Worm (Caenorhabditis elegans) whole organism, L4/young adult: ENCODE results near the gene M02F4.1.

Experiments used
- W03F9.2 ChIP-seq: fragments of 150-350 bp; optimal IDR thresholded peaks from 2 replicates; lab custom pipeline; 2014; ENCODE audit warnings: missing biosample characterization, missing genetic modification characterization
- dao-5 ChIP-seq: sonication (generic microtip); optimal IDR thresholded peaks from 2 replicates; lab custom pipeline; 2016; ENCODE audit warnings: missing genotype, missing genetic modification characterization, moderate library complexity, missing compliant biosample characterization
- him-1 ChIP-seq: sonication (generic microtip); optimal IDR thresholded peaks from 2 replicates; lab custom pipeline; 2016; ENCODE audit warnings: missing genotype, missing genetic modification reagents, missing genetic modification characterization, missing compliant biosample characterization

M02F4.1 gene

ce11 chrX:3040609-3041008, 11.7 kb upstream of the M02F4.1 start:
- no peak for TF ChIP-seq him-1 (tag; lab: Kevin White, UChicago)
- no peak for TF ChIP-seq dao-5 (tag; lab: Kevin White, UChicago)
- TF ChIP-seq W03F9.2 (tag; lab: Kevin White, UChicago) = no peak

- TF ChIP-seq W03F9.2 (tag; lab: Kevin White, UChicago) (no peak), him-1 (tag; lab: Kevin White, UChicago) (no peak), dao-5 (tag; lab: Kevin White, UChicago) (no peak)
These were observed 11.1 kb upstream of the M02F4.1 start for ce11 chrX:3040021-3040420.

ce11 chrX:3035972-3036379, 7.0 kb upstream of the M02F4.1 start:
- peak; percentile 98 for TF ChIP-seq him-1 (tag; lab: Kevin White, UChicago)
- peak; percentile 95 for TF ChIP-seq dao-5 (tag; lab: Kevin White, UChicago)
- peak; percentile 81 for TF ChIP-seq W03F9.2 (tag; lab: Kevin White, UChicago)

ce11 chrX:3034203-3034602, 5.3 kb upstream of the M02F4.1 start, which contains the start of gene M02F4.2:
M02F4.2 (minus strand) TSS chrX:3034303.
- TF ChIP-seq W03F9.2 (tag; lab: Kevin White, UChicago) (no peak), dao-5 (tag; lab: Kevin White, UChicago) (no peak), him-1 (tag; lab: Kevin White, UChicago) (no peak)

ce11 chrX:3033492-3033891, 4.6 kb upstream of the M02F4.1 start:
- TF ChIP-seq dao-5 (tag; lab: Kevin White, UChicago) (no peak), W03F9.2 (tag; lab: Kevin White, UChicago) (no peak), him-1 (tag; lab: Kevin White, UChicago) (no peak)

- TF ChIP-seq W03F9.2 (tag; lab: Kevin White, UChicago) (no peak), him-1 (tag; lab: Kevin White, UChicago) (no peak), dao-5 (tag; lab: Kevin White, UChicago) (no peak)
These were observed 2.6 kb upstream of the M02F4.1 start, which contains the start of gene clec-265 for ce11 chrX:3031484-3031883. clec-265 (plus strand) TSS chrX:3031783.

- no peak for TF ChIP-seq W03F9.2 (tag; lab: Kevin White, UChicago)
- TF ChIP-seq him-1 (tag; lab: Kevin White, UChicago) = no peak
- TF ChIP-seq dao-5 (tag; lab: Kevin White, UChicago) = no peak
These were observed 3.8 kb downstream of the M02F4.1 start for ce11 chrX:3025145-3025544.

ce11 chrX:3024637-3025113, 4.3 kb downstream of the M02F4.1 start, which contains the start of gene aqp-7:
aqp-7 (plus strand) TSS chrX:3025063.
- TF ChIP-seq W03F9.2 (tag; lab: Kevin White, UChicago) = no peak
- no peak for TF ChIP-seq dao-5 (tag; lab: Kevin White, UChicago)
- no peak for TF ChIP-seq him-1 (tag; lab: Kevin White, UChicago)

DNA sequence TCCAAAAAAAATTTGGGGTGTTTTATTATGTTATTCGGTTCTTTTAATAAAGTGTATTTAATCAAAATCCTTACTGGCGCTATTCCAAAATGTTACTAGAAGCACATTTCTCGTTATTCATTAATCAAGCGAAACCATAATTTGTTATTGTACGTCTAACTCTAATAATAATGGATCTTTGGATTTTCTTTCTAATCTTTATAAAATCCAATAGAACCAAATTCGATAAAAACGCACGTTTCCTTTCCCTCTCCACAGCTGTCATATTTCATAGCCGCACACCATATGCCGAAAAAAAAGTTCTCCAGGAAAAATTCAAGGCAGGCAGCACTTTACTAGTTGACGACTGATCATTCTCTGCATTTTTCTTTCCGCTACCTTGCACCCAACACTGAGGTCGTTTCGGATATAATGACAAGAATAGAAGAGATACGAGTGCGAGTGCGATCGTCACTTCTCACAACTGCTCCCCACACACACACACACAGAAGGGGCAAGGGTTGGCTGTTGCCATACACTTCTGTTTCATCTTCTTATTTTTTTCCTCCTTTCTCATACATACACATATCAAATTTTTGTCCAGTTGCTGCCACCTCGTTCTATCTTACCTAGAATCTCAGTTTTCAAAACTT, 5.3 kb downstream of the M02F4.1 start:
- TF ChIP-seq W03F9.2 (tag; lab: Kevin White, UChicago) (no peak), dao-5 (tag; lab: Kevin White, UChicago) (no peak), him-1 (tag; lab: Kevin White, UChicago) (no peak)

DNA sequence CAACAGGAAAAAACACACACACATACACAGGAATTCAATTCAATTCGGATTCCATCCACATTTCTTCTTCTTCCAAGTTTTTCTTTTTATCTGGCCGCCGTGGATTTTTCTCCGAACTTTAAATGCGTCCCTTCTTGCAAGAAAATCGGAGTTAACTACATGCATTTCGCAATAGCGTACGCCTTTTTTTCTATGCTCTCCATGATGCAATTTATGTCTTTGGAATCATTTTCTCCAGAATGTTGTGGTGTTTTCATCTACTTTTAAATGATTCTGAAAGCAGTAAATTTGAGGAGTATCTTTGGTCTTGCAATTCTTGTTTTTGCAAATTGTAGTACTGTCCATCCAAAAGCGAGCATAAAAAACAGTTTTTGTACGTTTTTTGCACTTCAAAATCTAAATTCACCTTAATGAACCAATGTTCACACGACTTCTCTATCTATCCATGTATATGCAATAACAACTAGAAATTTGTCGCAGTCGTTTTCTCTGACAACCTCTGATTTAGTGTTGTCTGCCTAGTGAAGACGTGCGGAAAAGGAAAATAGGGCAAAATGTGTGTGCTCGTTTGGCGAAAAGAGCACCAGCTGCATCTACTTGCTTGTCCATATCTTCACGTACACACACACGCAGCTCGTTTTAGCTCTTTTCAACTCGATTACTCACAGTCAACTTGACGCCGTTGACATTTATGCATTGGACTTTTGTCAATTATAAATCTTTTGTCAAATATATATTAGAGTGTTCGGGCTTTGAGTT, 6.4 kb downstream of the M02F4.1 start:
- TF ChIP-seq him-1 (tag; lab: Kevin White, UChicago) = no peak

- TF ChIP-seq dao-5 (tag; lab: Kevin White, UChicago) (no peak), him-1 (tag; lab: Kevin White, UChicago) (no peak), W03F9.2 (tag; lab: Kevin White, UChicago) (no peak)
These were observed 7.5 kb downstream of the M02F4.1 start for ce11 chrX:3021466-3021865.

DNA sequence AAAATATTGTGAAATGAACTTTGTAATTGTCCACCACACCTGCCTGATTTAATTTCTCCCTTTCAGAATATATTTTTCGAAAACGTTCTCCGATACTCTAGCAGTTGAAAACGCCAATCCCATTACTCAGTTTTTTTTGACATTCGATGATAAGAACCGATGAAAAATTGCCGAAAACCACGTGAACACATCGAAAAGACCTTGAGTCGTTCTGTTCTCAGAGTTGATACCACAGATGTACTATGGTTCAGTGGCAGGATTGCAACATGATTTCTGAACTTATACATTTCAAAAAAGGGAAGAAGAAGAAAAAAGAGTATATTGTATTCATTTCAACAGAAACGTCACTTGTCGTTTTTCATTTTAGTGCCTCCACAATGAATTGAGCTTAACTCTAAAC, 8.9 kb downstream of the M02F4.1 start:
- TF ChIP-seq him-1 (tag; lab: Kevin White, UChicago) (no peak), W03F9.2 (tag; lab: Kevin White, UChicago) (no peak), dao-5 (tag; lab: Kevin White, UChicago) (no peak)

- TF ChIP-seq him-1 (tag; lab: Kevin White, UChicago) = no peak
- no peak for TF ChIP-seq dao-5 (tag; lab: Kevin White, UChicago)
- no peak for TF ChIP-seq W03F9.2 (tag; lab: Kevin White, UChicago)
These were observed 10.4 kb downstream of the M02F4.1 start, which contains the start of gene flp-18 for ce11 chrX:3018505-3018996. flp-18 (minus strand) TSS chrX:3018555.
